Worm (Caenorhabditis elegans) whole organism, young adult: ENCODE measurements around the gene acaa-2.

Source experiments
- B0336.3 ChIP-seq: fragments of 200-800 bp; sonication (Bioruptor generic); IDR thresholded peaks from 2 replicates; pipeline ENCODE4 v1.3.6; 2022; ENCODE audit warnings: missing genetic modification characterization, missing compliant biosample characterization
- D2030.7 ChIP-seq: fragments of 200-800 bp; sonication (Bioruptor generic); IDR thresholded peaks from 2 replicates; pipeline ENCODE4 v1.3.6; 2022; ENCODE audit warnings: missing genetic modification reagents, missing genetic modification characterization, missing compliant biosample characterization
- F23B12.7 ChIP-seq: sonication (generic microtip); optimal IDR thresholded peaks from 2 replicates; lab custom pipeline; 2017; ENCODE audit warnings: missing genetic modification characterization, mild to moderate bottlenecking, missing compliant biosample characterization, antibody characterized with exemption, moderate library complexity; ENCODE audit not compliant: insufficient read depth
- F33H1.4 ChIP-seq: fragments of 200-800 bp; sonication (Bioruptor generic); IDR thresholded peaks from 2 replicates; pipeline ENCODE4 v1.3.6; 2022; ENCODE audit warnings: missing genetic modification reagents, missing genetic modification characterization, missing compliant biosample characterization
- F49E8.2 ChIP-seq: sonication (generic microtip); optimal IDR thresholded peaks from 3 replicates; lab custom pipeline; 2017; ENCODE audit warnings: missing genetic modification characterization, mild to moderate bottlenecking, missing compliant biosample characterization, antibody characterized with exemption, moderate library complexity; ENCODE audit not compliant: insufficient read depth
- K11D2.4 ChIP-seq: fragments of 200-800 bp; sonication (Bioruptor generic); IDR thresholded peaks from 2 replicates; pipeline ENCODE4 v1.3.6; 2022; ENCODE audit warnings: missing genetic modification reagents, missing genetic modification characterization, missing compliant biosample characterization
- T07F8.4 ChIP-seq: sonication (generic microtip); optimal IDR thresholded peaks from 2 replicates; lab custom pipeline; 2016; ENCODE audit warnings: mild to moderate bottlenecking, missing genetic modification characterization, moderate library complexity, missing compliant biosample characterization
- Y53G8AR.9 ChIP-seq: fragments of 200-800 bp; sonication (Bioruptor generic); conservative IDR thresholded peaks from 2 replicates; pipeline ENCODE4 v1.3.6; 2022; ENCODE audit warnings: missing genetic modification reagents, missing genetic modification characterization, missing compliant biosample characterization
- aptf-2 ChIP-seq: fragments of 200-800 bp; sonication (Bioruptor generic); conservative IDR thresholded peaks from 2 replicates; pipeline ENCODE4 v1.3.6; 2022; ENCODE audit warnings: missing genetic modification reagents, missing genetic modification characterization, missing compliant biosample characterization
- atf-7 ChIP-seq: sonication (generic microtip); optimal IDR thresholded peaks from 2 replicates; lab custom pipeline; 2017; ENCODE audit warnings: mild to moderate bottlenecking, missing genetic modification characterization, missing compliant biosample characterization
- athp-1 ChIP-seq: sonication (generic microtip); optimal IDR thresholded peaks from 2 replicates; lab custom pipeline; 2017; ENCODE audit warnings: mild to moderate bottlenecking, missing genetic modification characterization, missing compliant biosample characterization
- attf-3 ChIP-seq: fragments of 200-800 bp; sonication (Bioruptor generic); conservative IDR thresholded peaks from 2 replicates; pipeline ENCODE4 v1.3.6; 2022; ENCODE audit warnings: missing genetic modification reagents, missing genetic modification characterization, missing compliant biosample characterization
- bed-1 ChIP-seq: fragments of 200-800 bp; sonication (Bioruptor generic); IDR thresholded peaks from 2 replicates; pipeline ENCODE4 v1.3.6; 2022; ENCODE audit warnings: missing genetic modification reagents, missing genetic modification characterization, missing compliant biosample characterization
- ceh-58 ChIP-seq: fragments of 200-800 bp; sonication (Bioruptor generic); IDR thresholded peaks from 2 replicates; pipeline ENCODE4 v1.3.6; 2022; ENCODE audit warnings: missing genetic modification characterization, missing compliant biosample characterization
- dpl-1 ChIP-seq: fragments of 150-350 bp; optimal IDR thresholded peaks from 2 replicates; lab custom pipeline; 2014; ENCODE audit warnings: missing biosample characterization, missing genetic modification reagents, missing genetic modification characterization
- efl-1 ChIP-seq: fragments of 150-350 bp; optimal IDR thresholded peaks from 2 replicates; lab custom pipeline; 2014; ENCODE audit warnings: missing biosample characterization, missing genetic modification reagents, missing genetic modification characterization
- ekl-4 ChIP-seq: fragments of 200-800 bp; sonication (Bioruptor generic); IDR thresholded peaks from 2 replicates; pipeline ENCODE4 v1.3.6; 2022; ENCODE audit warnings: missing genetic modification reagents, missing genetic modification characterization, missing compliant biosample characterization
- gei-17 ChIP-seq: fragments of 200-800 bp; sonication (Bioruptor generic); optimal IDR thresholded peaks from 2 replicates; lab custom pipeline; 2018; ENCODE audit warnings: mild to moderate bottlenecking, missing genetic modification characterization, missing compliant biosample characterization
- hlh-26 ChIP-seq: fragments of 200-800 bp; sonication (Bioruptor generic); conservative IDR thresholded peaks from 2 replicates; pipeline ENCODE4 v1.3.6; 2022; ENCODE audit warnings: missing genetic modification reagents, missing genetic modification characterization, missing compliant biosample characterization
- hmg-1.2 ChIP-seq: fragments of 200-800 bp; sonication (Bioruptor generic); IDR thresholded peaks from 2 replicates; pipeline ENCODE4 v1.3.6; 2022; ENCODE audit warnings: missing genetic modification reagents, missing genetic modification characterization, missing compliant biosample characterization
- hsf-1 ChIP-seq: fragments of 200-800 bp; sonication (Bioruptor generic); IDR thresholded peaks from 2 replicates; pipeline ENCODE4 v1.3.6; 2022; ENCODE audit warnings: missing genetic modification reagents, missing genetic modification characterization, missing compliant biosample characterization
- let-607 ChIP-seq, 2 experiments: fragments of 200-800 bp in 1 of 2; sonication (Bioruptor generic) in 1 of 2; sonication (generic microtip) in 1 of 2; optimal IDR thresholded peaks; 2 replicates each; lab custom pipeline; 2016 to 2018; ENCODE audit warnings: mild to moderate bottlenecking in 2 of 2, missing compliant biosample characterization in 2 of 2, missing genetic modification characterization in 2 of 2, moderate library complexity in 2 of 2, missing genotype in 1 of 2
- lin-26 ChIP-seq: fragments of 200-800 bp; sonication (Bioruptor generic); IDR thresholded peaks from 2 replicates; pipeline ENCODE4 v1.3.6; 2022; ENCODE audit warnings: missing genetic modification reagents, missing genetic modification characterization, missing compliant biosample characterization
- lin-54 ChIP-seq: fragments of 200-800 bp; sonication (Bioruptor generic); optimal IDR thresholded peaks from 2 replicates; lab custom pipeline; 2018; ENCODE audit warnings: mild to moderate bottlenecking, missing genetic modification characterization, missing compliant biosample characterization
- lir-1 ChIP-seq: fragments of 200-800 bp; sonication (Bioruptor generic); conservative IDR thresholded peaks from 2 replicates; pipeline ENCODE4 v1.3.6; 2022; ENCODE audit warnings: missing genetic modification reagents, missing genetic modification characterization, missing compliant biosample characterization
- lsl-1 ChIP-seq: fragments of 200-800 bp; sonication (Bioruptor generic); optimal IDR thresholded peaks from 2 replicates; lab custom pipeline; 2018; ENCODE audit warnings: mild to moderate bottlenecking, missing genetic modification characterization, moderate library complexity, missing compliant biosample characterization
- madf-3 ChIP-seq: fragments of 200-800 bp; sonication (Bioruptor generic); IDR thresholded peaks from 2 replicates; pipeline ENCODE4 v1.3.6; 2022; ENCODE audit warnings: missing genetic modification reagents, missing genetic modification characterization, missing compliant biosample characterization
- madf-8 ChIP-seq: fragments of 200-800 bp; sonication (Bioruptor generic); conservative IDR thresholded peaks from 2 replicates; pipeline ENCODE4 v1.3.6; 2022; ENCODE audit warnings: missing genetic modification reagents, missing genetic modification characterization, missing compliant biosample characterization
- mcd-1 ChIP-seq: fragments of 200-800 bp; sonication (Bioruptor generic); IDR thresholded peaks from 2 replicates; pipeline ENCODE4 v1.3.6; 2022; ENCODE audit warnings: missing genetic modification reagents, missing genetic modification characterization, missing compliant biosample characterization
- snpc-1.1 ChIP-seq: sonication (generic microtip); optimal IDR thresholded peaks from 2 replicates; lab custom pipeline; 2017; ENCODE audit warnings: missing genetic modification characterization, mild to moderate bottlenecking, missing compliant biosample characterization, antibody characterized with exemption, moderate library complexity, missing genotype, missing genetic modification reagents; ENCODE audit not compliant: insufficient read depth
- snpc-4 ChIP-seq, 5 experiments: fragments of 150-350 bp in 1 of 5; sonication (generic microtip) in 4 of 5; optimal IDR thresholded peaks; 2 replicates each; lab custom pipeline; 2014 to 2018; ENCODE audit warnings: missing genetic modification characterization in 5 of 5, missing biosample characterization in 3 of 5, antibody characterized with exemption in 2 of 5, mild to moderate bottlenecking in 2 of 5, missing compliant biosample characterization in 2 of 5, missing genotype in 2 of 5, moderate library complexity in 2 of 5, missing genetic modification reagents in 1 of 5
- unc-62 ChIP-seq: fragments of 150-350 bp; optimal IDR thresholded peaks from 2 replicates; lab custom pipeline; 2014; ENCODE audit warnings: missing biosample characterization, missing genetic modification reagents, missing genetic modification characterization
- zim-3 ChIP-seq: sonication (generic microtip); optimal IDR thresholded peaks from 2 replicates; lab custom pipeline; 2017; ENCODE audit warnings: mild to moderate bottlenecking, missing genetic modification characterization, moderate library complexity, missing compliant biosample characterization
- ztf-25 ChIP-seq: fragments of 200-800 bp; sonication (Bioruptor generic); IDR thresholded peaks from 2 replicates; pipeline ENCODE4 v1.3.6; 2022; ENCODE audit warnings: missing genetic modification reagents, missing genetic modification characterization, missing compliant biosample characterization

The acaa-2 gene

ce11 chrIII:13322578-13322977 lies 22.2 kb upstream of the acaa-2 start, which contains the start of gene F53A2.11:
F53A2.11 (minus strand) TSS chrIII:13322678.
- TF ChIP-seq D2030.7 (no peak), lir-1 (GFP tag; lab: Robert Waterston, UW) (no peak)

- no peak for TF ChIP-seq unc-62 (GFP tag; lab: Kevin White, UChicago)
- TF ChIP-seq hmg-1.2 (GFP tag; lab: Robert Waterston, UW) = no peak
- TF ChIP-seq madf-3 = no peak
- TF ChIP-seq lin-54 (GFP tag; lab: Kevin White, UChicago) = no peak
- TF ChIP-seq madf-8 (GFP tag; lab: Robert Waterston, UW) = no peak
- TF ChIP-seq ekl-4 = no peak
- no peak for TF ChIP-seq ztf-25 (GFP tag; lab: Robert Waterston, UW)
- TF ChIP-seq snpc-1.1 (tag; lab: Kevin White, UChicago) = no peak
- TF ChIP-seq B0336.3 = no peak
- no peak for TF ChIP-seq hlh-26
- TF ChIP-seq K11D2.4 (GFP tag; lab: Robert Waterston, UW) = no peak
- TF ChIP-seq snpc-4 (GFP tag; optimal IDR thresholded peaks at IDR 0.05; lab: Kevin White, UChicago) = no peak
- TF ChIP-seq snpc-4 (tag; optimal IDR thresholded peaks at IDR 0.05; lab: Kevin White, UChicago) = no peak
- TF ChIP-seq F49E8.2 (tag; lab: Kevin White, UChicago) = no peak
- TF ChIP-seq efl-1 (GFP tag; lab: Kevin White, UChicago) = no peak
- TF ChIP-seq atf-7 = no peak
- TF ChIP-seq hsf-1 = no peak
These were observed 20.0 kb upstream of the acaa-2 start, which contains the start of gene F53A2.1 for ce11 chrIII:13324739-13325138. F53A2.1 (minus strand) TSS chrIII:13324839.

ce11 chrIII:13328911-13329310 lies 15.8 kb upstream of the acaa-2 start:
- TF ChIP-seq aptf-2 (GFP tag; lab: Robert Waterston, UW) (no peak), dpl-1 (GFP tag; lab: Kevin White, UChicago) (no peak), let-607 (tag; optimal IDR thresholded peaks at IDR 0.05; lab: Kevin White, UChicago) (no peak), F33H1.4 (GFP tag; lab: Robert Waterston, UW) (no peak), zim-3 (tag; lab: Kevin White, UChicago) (no peak), bed-1 (no peak), mcd-1 (no peak), F23B12.7 (tag; lab: Kevin White, UChicago) (no peak), hsf-1 (no peak), gei-17 (no peak)

DNA sequence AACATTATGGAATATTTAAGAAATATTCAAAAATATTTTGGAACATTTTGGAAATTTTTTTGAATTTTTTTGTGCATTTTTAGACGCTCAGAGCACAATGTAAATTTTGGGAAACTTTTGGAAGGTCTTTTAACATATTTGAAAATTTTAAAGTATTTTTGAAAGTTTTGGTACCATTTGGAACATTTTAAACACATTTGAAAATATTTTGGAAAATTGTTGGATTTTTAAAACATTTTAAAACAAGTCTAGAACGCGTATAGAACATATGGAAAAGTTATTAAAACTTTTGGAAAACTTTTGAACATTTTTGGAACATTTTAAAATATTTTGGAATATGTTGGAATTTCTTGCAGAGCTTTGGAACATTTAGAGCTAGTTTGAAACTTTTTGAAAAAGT lies 11.0 kb upstream of the acaa-2 start, which contains the start of gene sdz-20:
TSS of gene sdz-20 (plus strand) at position 301 of the 400 bp plus-strand sequence.
- TF ChIP-seq ceh-58 = no peak
- TF ChIP-seq dpl-1 (GFP tag; lab: Kevin White, UChicago) = no peak
- no peak for TF ChIP-seq Y53G8AR.9 (GFP tag; lab: Robert Waterston, UW)
- no peak for TF ChIP-seq T07F8.4 (tag; lab: Kevin White, UChicago)
- TF ChIP-seq lsl-1 (GFP tag; lab: Kevin White, UChicago) = no peak
- no peak for TF ChIP-seq F49E8.2 (tag; lab: Kevin White, UChicago)
- no peak for TF ChIP-seq ekl-4
- no peak for TF ChIP-seq athp-1 (tag; lab: Kevin White, UChicago)
- TF ChIP-seq attf-3 = no peak
- no peak for TF ChIP-seq lin-26 (GFP tag; lab: Robert Waterston, UW)
